Worm (Caenorhabditis elegans): ENCODE measurements around the gene col-19.

Gene col-19

ce11 chrX:382692-383091, 38.8 kb upstream of the col-19 start, which contains the start of gene ife-2 (continued):
- TF ChIP-seq mdt-29 (GFP tag; IDR thresholded peaks at IDR 0.05) (no peak), php-3 (GFP tag; IDR thresholded peaks at IDR 0.05) (no peak), lim-7 (GFP tag; IDR thresholded peaks at IDR 0.05) (no peak), mxl-3 (GFP tag; optimal IDR thresholded peaks at IDR 0.05) (peak; percentile 58), Y105C5A.15 (GFP tag; IDR thresholded peaks at IDR 0.05) (no peak), ctbp-1 (GFP tag; IDR thresholded peaks at IDR 0.05) (no peak), D1046.2 (GFP tag; IDR thresholded peaks at IDR 0.05) (no peak), aly-2 (tag; optimal IDR thresholded peaks at IDR 0.05) (no peak), T20F7.1 (GFP tag; optimal IDR thresholded peaks at IDR 0.05) (no peak), F44E2.7 (GFP tag; IDR thresholded peaks at IDR 0.05) (no peak), ama-1 (optimal IDR thresholded peaks at IDR 0.05) (no peak), lin-29 (GFP tag; IDR thresholded peaks at IDR 0.05) (no peak), aha-1 (tag) (peak; percentile 80), ztf-7 (tag; optimal IDR thresholded peaks at IDR 0.05) (no peak), mxl-2 (GFP tag; conservative IDR thresholded peaks at IDR 0.05) (no peak), nhr-6 (tag; optimal IDR thresholded peaks at IDR 0.05) (peak; percentile 75), lin-38 (GFP tag; IDR thresholded peaks at IDR 0.05) (peak; percentile 46), jun-1 (tag; optimal IDR thresholded peaks at IDR 0.05) (peak; percentile 30), zfp-3 (GFP tag; conservative IDR thresholded peaks at IDR 0.05) (no peak), hif-1 (tag; optimal IDR thresholded peaks at IDR 0.05) (peak in 1 of 2 experiments; percentile 24), lin-1 (GFP tag; IDR thresholded peaks at IDR 0.05) (no peak), nhr-42 (GFP tag; IDR thresholded peaks at IDR 0.05) (no peak), ceh-20 (GFP tag; IDR thresholded peaks at IDR 0.05) (no peak), zfp-2 (tag; optimal IDR thresholded peaks at IDR 0.05) (no peak), pqm-1 (tag; optimal IDR thresholded peaks at IDR 0.05) (peak; percentile 7)

DNA sequence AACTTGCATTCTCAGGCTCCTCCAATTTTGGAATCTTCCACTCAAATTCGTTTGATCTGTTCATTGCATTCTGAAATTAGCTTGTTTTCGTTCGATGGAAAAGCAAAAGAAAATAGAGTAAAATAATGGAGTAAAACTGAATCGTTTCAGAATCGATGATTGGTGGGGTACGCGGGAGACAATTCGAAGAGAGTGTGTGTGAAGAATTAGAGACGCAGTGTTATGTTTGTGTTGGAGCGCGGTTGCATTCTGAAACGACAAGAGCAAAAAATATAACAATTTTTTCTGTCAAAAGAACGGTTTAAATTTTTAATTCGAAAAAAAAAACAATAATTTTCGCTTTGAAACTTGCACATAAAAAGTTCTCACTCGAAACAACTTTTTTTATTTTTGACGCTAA, 32.8 kb upstream of the col-19 start, which contains the start of gene ceh-93:
ceh-93 (minus strand) TSS at position 70 of the 400 bp plus-strand sequence.
- TF ChIP-seq dpl-1 (GFP tag; optimal IDR thresholded peaks at IDR 0.05) (peak; percentile 0), php-3 (GFP tag; IDR thresholded peaks at IDR 0.05) (no peak), hmg-1.1 (GFP tag; IDR thresholded peaks at IDR 0.05) (peak; percentile 55), lin-38 (GFP tag; IDR thresholded peaks at IDR 0.05) (peak; percentile 66), nhr-28 (tag; optimal IDR thresholded peaks at IDR 0.05) (peak; percentile 17), daf-16 (GFP tag; optimal IDR thresholded peaks at IDR 0.05) (no peak), daf-16 (tag; optimal IDR thresholded peaks at IDR 0.05) (peak; percentile 59)

ce11 chrX:389566-389965, 31.9 kb upstream of the col-19 start:
- no peak for TF ChIP-seq ZK546.5 (tag; optimal IDR thresholded peaks at IDR 0.05)
- peak in 1 of 2 experiments; percentile 92 for TF ChIP-seq unc-62 (GFP tag; optimal IDR thresholded peaks at IDR 0.05 in 1 of 2)
- TF ChIP-seq unc-62 (tag; optimal IDR thresholded peaks at IDR 0.05): no peak

DNA sequence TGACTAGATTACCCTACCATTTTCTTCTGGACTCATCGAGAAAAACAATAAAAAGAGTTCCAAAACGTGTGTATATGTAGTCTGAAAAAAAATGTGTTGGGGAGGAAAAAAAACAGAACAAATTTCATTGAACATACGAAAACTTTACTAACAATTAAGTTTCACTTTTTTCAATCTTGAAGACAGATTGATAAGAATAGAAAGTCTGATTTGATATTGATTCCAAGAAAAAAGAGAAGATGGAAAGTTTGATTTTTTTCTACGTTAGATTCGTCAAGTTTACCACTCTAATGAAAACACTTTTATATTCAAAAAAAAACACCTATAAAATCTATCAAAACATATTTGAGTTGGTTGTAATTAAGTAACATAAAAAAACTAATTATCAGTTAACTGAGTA, 31.0 kb upstream of the col-19 start, which contains the start of gene R04A9.9:
R04A9.9 (minus strand) TSS at position 101 of the 400 bp plus-strand sequence.
- TF ChIP-seq ama-1 (optimal IDR thresholded peaks at IDR 0.05): no peak
- TF ChIP-seq nhr-25 (tag; optimal IDR thresholded peaks at IDR 0.05; ENCODE audit: borderline replicate concordance, insufficient read depth): no peak
- no peak for TF ChIP-seq nhr-102 (tag; optimal IDR thresholded peaks at IDR 0.05)
- no peak for TF ChIP-seq lim-7 (GFP tag; IDR thresholded peaks at IDR 0.05)
- TF ChIP-seq lir-3 (tag; optimal IDR thresholded peaks at IDR 0.05): no peak
- TF ChIP-seq madf-5 (GFP tag; IDR thresholded peaks at IDR 0.05): no peak
- no peak for TF ChIP-seq duxl-1 (tag; optimal IDR thresholded peaks at IDR 0.05; ENCODE audit: poor library complexity)
- no peak for TF ChIP-seq dmd-8 (GFP tag; IDR thresholded peaks at IDR 0.05)
- TF ChIP-seq aly-2 (tag; optimal IDR thresholded peaks at IDR 0.05): no peak
- no peak for TF ChIP-seq dmd-9 (GFP tag; IDR thresholded peaks at IDR 0.05)
- no peak for TF ChIP-seq unc-130 (GFP tag; optimal IDR thresholded peaks at IDR 0.05)
- no peak for TF ChIP-seq zfp-2 (tag; optimal IDR thresholded peaks at IDR 0.05)
- TF ChIP-seq lin-39 (tag; optimal IDR thresholded peaks at IDR 0.05): no peak
- TF ChIP-seq cey-2 (tag; optimal IDR thresholded peaks at IDR 0.05; ENCODE audit: borderline replicate concordance, insufficient read depth): no peak
- no peak for TF ChIP-seq lin-1 (GFP tag; IDR thresholded peaks at IDR 0.05)
- TF ChIP-seq unc-39 (tag; optimal IDR thresholded peaks at IDR 0.05): no peak

Measured in whole organism, L4 larva.